Fruit fly (Drosophila melanogaster): ENCODE data around the gene CG9705.

The CG9705 gene

DNA sequence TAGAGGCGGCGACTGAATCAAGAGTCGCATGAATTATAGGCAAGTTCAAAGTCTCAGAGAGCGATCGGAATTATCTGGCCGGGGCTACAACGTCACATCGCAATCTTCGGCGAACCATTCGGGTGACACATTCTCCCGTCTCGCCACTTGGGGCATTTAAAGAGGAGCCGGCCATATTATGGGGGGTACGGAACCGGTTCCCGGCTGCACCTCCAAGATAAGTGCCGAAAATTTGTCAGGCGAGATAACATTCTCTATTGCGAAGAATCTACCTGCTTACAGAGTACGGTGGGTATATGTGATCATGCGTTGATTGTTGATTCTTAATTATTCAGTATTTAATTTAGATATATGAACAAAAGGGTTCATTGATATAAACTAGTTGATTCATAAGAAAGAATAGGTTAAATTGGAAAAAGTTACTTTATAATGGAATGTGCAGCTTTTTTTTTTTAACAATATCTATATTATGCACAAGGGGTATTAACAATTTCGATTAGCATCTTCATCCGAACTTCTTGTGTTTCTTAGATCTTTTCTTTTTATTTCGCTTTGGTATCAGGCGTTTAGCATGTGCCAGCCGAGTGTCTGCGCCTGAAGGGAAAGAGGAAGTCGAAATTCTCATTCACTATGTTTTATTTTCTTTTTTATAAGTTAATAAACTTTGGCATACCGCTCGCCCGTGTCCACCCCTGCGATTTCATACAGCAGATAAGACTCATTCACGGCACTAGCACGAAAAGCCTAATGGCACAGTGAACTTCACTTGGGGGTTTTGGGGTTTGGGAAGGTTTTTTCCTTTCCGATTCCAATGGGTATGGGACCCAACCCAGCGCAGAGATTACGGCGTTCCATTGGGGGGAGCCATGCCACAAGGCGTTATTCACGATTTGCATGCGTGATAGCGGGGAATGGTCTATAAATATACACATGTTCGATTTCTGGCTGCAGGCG is 21.9 kb downstream of the CG9705 start:
- peak; percentile 1 for TF ChIP-seq Snoo (tag; optimal IDR thresholded peaks at IDR 0.05)
- peak; percentile 13 for TF ChIP-seq CG34367 (tag; optimal IDR thresholded peaks at IDR 0.05)
- TF ChIP-seq Ets98B (GFP tag; IDR thresholded peaks at IDR 0.05): no peak
- TF ChIP-seq CG13204 (GFP tag; optimal IDR thresholded peaks at IDR 0.05): peak; percentile 6
- TF ChIP-seq CG8159 (tag; optimal IDR thresholded peaks at IDR 0.05): no peak
- TF ChIP-seq CG4496 (GFP tag; IDR thresholded peaks at IDR 0.05): peak; percentile 27; the same call in 1 of the 3 replicates
- peak; percentile 52 for TF ChIP-seq CG14655 (GFP tag; optimal IDR thresholded peaks at IDR 0.05)
- TF ChIP-seq EcR (GFP tag; optimal IDR thresholded peaks at IDR 0.05): peak; percentile 10
- no peak for TF ChIP-seq D1 (tag; optimal IDR thresholded peaks at IDR 0.05)
- no peak for TF ChIP-seq Pif1A (GFP tag; optimal IDR thresholded peaks at IDR 0.05)
- TF ChIP-seq CG15710 (tag; optimal IDR thresholded peaks at IDR 0.05): no peak
- TF ChIP-seq CG10348 (GFP tag; IDR thresholded peaks at IDR 0.05): no peak
- TF ChIP-seq CG9948 (tag; optimal IDR thresholded peaks at IDR 0.05): no peak
- 0 out of 2 replicates have a peak, but pooled peaks have one; percentile 19 for TF ChIP-seq CG12605 (GFP tag; IDR thresholded peaks at IDR 0.05)
- TF ChIP-seq rn (GFP tag; IDR thresholded peaks at IDR 0.05): no peak
- no peak for TF ChIP-seq Pif1B (GFP tag; optimal IDR thresholded peaks at IDR 0.05)
- peak; percentile 51; the same call in 1 of the 2 replicates for TF ChIP-seq CG32121 (GFP tag; IDR thresholded peaks at IDR 0.05)
- TF ChIP-seq CG8301 (tag; optimal IDR thresholded peaks at IDR 0.05): peak; percentile 28
- no peak for TF ChIP-seq CG17806 (tag; optimal IDR thresholded peaks at IDR 0.05)
- no peak for TF ChIP-seq fd96Ca (GFP tag; IDR thresholded peaks at IDR 0.05)
- TF ChIP-seq gl (tag; optimal IDR thresholded peaks at IDR 0.05): peak; percentile 46

DNA sequence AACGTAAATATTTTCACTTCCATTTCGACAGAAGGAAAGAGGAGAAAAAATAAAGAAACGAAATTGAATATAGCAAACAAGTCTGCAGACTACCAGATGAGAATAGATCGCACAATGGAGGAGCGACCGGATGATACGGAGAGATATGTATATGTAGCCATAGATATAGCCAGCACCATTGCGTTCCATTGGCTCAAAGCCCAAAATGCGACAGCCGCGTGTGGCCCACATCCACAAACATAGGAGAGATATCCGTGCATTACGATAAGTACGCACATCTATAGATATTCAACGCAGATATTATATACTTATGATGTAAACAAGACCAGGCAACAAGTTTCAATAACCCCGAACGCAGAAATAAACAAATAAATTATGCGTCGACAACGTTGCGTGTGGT is 23.4 kb downstream of the CG9705 start:
- TF ChIP-seq gl (tag; optimal IDR thresholded peaks at IDR 0.05) (peak; percentile 38), rn (GFP tag; IDR thresholded peaks at IDR 0.05) (no peak), CG8301 (tag; optimal IDR thresholded peaks at IDR 0.05) (no peak), Snoo (tag; optimal IDR thresholded peaks at IDR 0.05) (no peak), CG12605 (GFP tag; IDR thresholded peaks at IDR 0.05) (no peak), Pif1A (GFP tag; optimal IDR thresholded peaks at IDR 0.05) (no peak), CG32121 (GFP tag; IDR thresholded peaks at IDR 0.05) (no peak), Pif1B (GFP tag; optimal IDR thresholded peaks at IDR 0.05) (no peak), D1 (tag; optimal IDR thresholded peaks at IDR 0.05) (no peak), CG14655 (GFP tag; optimal IDR thresholded peaks at IDR 0.05) (peak; percentile 22), Ets98B (GFP tag; IDR thresholded peaks at IDR 0.05) (no peak), CG10348 (GFP tag; IDR thresholded peaks at IDR 0.05) (no peak), EcR (GFP tag; optimal IDR thresholded peaks at IDR 0.05) (peak; percentile 67), fd96Ca (GFP tag; IDR thresholded peaks at IDR 0.05) (no peak), CG9948 (tag; optimal IDR thresholded peaks at IDR 0.05) (no peak), CG13204 (GFP tag; optimal IDR thresholded peaks at IDR 0.05) (no peak), CG4496 (GFP tag; IDR thresholded peaks at IDR 0.05) (no peak), CG34367 (tag; optimal IDR thresholded peaks at IDR 0.05) (no peak), CG8159 (tag; optimal IDR thresholded peaks at IDR 0.05) (no peak), CG17806 (tag; optimal IDR thresholded peaks at IDR 0.05) (peak; percentile 0), CG15710 (tag; optimal IDR thresholded peaks at IDR 0.05) (no peak)

dm6 chr3L:16803708-16804350 is 23.9 kb downstream of the CG9705 start:
- TF ChIP-seq CG15710 (tag; optimal IDR thresholded peaks at IDR 0.05) (no peak), CG32121 (GFP tag; IDR thresholded peaks at IDR 0.05) (no peak), CG4496 (GFP tag; IDR thresholded peaks at IDR 0.05) (peak; percentile 59; the same call in 2 of the 3 replicates), gl (tag; optimal IDR thresholded peaks at IDR 0.05) (no peak), Snoo (tag; optimal IDR thresholded peaks at IDR 0.05) (no peak), CG8159 (tag; optimal IDR thresholded peaks at IDR 0.05) (no peak), CG13204 (GFP tag; optimal IDR thresholded peaks at IDR 0.05) (no peak), CG14655 (GFP tag; optimal IDR thresholded peaks at IDR 0.05) (no peak), EcR (GFP tag; optimal IDR thresholded peaks at IDR 0.05) (peak; percentile 29), Ets98B (GFP tag; IDR thresholded peaks at IDR 0.05) (no peak), CG9948 (tag; optimal IDR thresholded peaks at IDR 0.05) (no peak), D1 (tag; optimal IDR thresholded peaks at IDR 0.05) (no peak), Pif1B (GFP tag; optimal IDR thresholded peaks at IDR 0.05) (no peak), CG34367 (tag; optimal IDR thresholded peaks at IDR 0.05) (no peak), rn (GFP tag; IDR thresholded peaks at IDR 0.05) (no peak), CG17806 (tag; optimal IDR thresholded peaks at IDR 0.05) (no peak), fd96Ca (GFP tag; IDR thresholded peaks at IDR 0.05) (peak; percentile 57; the same call in 1 of the 3 replicates), CG8301 (tag; optimal IDR thresholded peaks at IDR 0.05) (no peak), Pif1A (GFP tag; optimal IDR thresholded peaks at IDR 0.05) (no peak)

DNA sequence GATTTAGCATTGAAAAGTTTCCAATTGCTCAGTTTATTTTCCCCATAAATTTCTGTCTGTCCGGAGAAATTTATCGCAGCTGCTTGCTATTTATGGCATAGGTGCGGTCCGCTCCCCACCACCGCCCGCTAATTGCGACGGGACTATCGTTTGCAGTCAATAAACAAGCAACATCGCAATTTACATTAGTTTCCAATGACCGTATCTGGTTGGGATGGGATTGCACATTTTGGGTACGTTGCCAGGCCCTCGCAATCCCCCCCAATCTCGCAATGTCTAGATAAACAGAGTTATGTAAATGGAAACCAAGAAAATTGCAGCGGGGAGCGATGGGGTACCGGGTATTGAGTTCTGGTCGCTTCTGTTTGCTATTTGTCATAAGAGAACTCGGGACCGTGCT is 24.7 kb downstream of the CG9705 start, which contains the start of gene nudC:
TSS of gene nudC (plus strand) at position 368 of the 400 bp plus-strand sequence.
- TF ChIP-seq CG10348 (GFP tag; IDR thresholded peaks at IDR 0.05): no peak
- no peak for TF ChIP-seq Pif1A (GFP tag; optimal IDR thresholded peaks at IDR 0.05)
- TF ChIP-seq CG34367 (tag; optimal IDR thresholded peaks at IDR 0.05): no peak
- no peak for TF ChIP-seq D1 (tag; optimal IDR thresholded peaks at IDR 0.05)
- no peak for TF ChIP-seq CG14655 (GFP tag; optimal IDR thresholded peaks at IDR 0.05)
- TF ChIP-seq CG4496 (GFP tag; IDR thresholded peaks at IDR 0.05): no peak
- TF ChIP-seq CG32121 (GFP tag; IDR thresholded peaks at IDR 0.05): no peak
- no peak for TF ChIP-seq Pif1B (GFP tag; optimal IDR thresholded peaks at IDR 0.05)
- TF ChIP-seq EcR (GFP tag; optimal IDR thresholded peaks at IDR 0.05): no peak
- TF ChIP-seq CG12605 (GFP tag; IDR thresholded peaks at IDR 0.05): no peak
- no peak for TF ChIP-seq rn (GFP tag; IDR thresholded peaks at IDR 0.05)

Measured in whole organism, pupa.